Fruit fly (Drosophila melanogaster) whole organism, prepupa: ENCODE measurements around the gene CG2887.

ENCODE experiments used
- CG10669 ChIP-seq: fragments of 200-800 bp; sonication (Bioruptor generic); optimal IDR thresholded peaks from 3 replicates; lab custom pipeline; 2018; ENCODE audit warnings: missing biosample characterization, mild to moderate bottlenecking, missing genetic modification characterization, moderate library complexity
- CG11762 ChIP-seq: fragments of 200-800 bp; sonication (Bioruptor generic); optimal IDR thresholded peaks from 3 replicates; lab custom pipeline; 2016; ENCODE audit warnings: missing biosample characterization, missing genetic modification characterization; ENCODE audit not compliant: insufficient read depth
- CG16779 ChIP-seq: fragments of 200-800 bp; sonication (Bioruptor generic); optimal IDR thresholded peaks from 3 replicates; lab custom pipeline; 2017; ENCODE audit warnings: missing biosample characterization, mild to moderate bottlenecking, missing genetic modification characterization
- CG31627 ChIP-seq: fragments of 200-800 bp; sonication (Bioruptor generic); optimal IDR thresholded peaks from 3 replicates; lab custom pipeline; 2016; ENCODE audit warnings: missing biosample characterization, missing genetic modification characterization
- CG32006 ChIP-seq: fragments of 200-800 bp; sonication (Bioruptor generic); optimal IDR thresholded peaks from 3 replicates; lab custom pipeline; 2017; ENCODE audit warnings: missing biosample characterization, mild to moderate bottlenecking, missing genetic modification characterization
- CG34406 ChIP-seq: fragments of 200-800 bp; sonication (Bioruptor generic); optimal IDR thresholded peaks from 3 replicates; lab custom pipeline; 2016; ENCODE audit warnings: missing biosample characterization, missing genetic modification characterization
- CG3919 ChIP-seq: fragments of 200-800 bp; sonication (Bioruptor generic); optimal IDR thresholded peaks from 3 replicates; lab custom pipeline; 2016; ENCODE audit warnings: missing biosample characterization, missing genetic modification characterization
- CG4318 ChIP-seq: fragments of 200-800 bp; sonication (Bioruptor generic); optimal IDR thresholded peaks from 3 replicates; lab custom pipeline; 2017; ENCODE audit warnings: missing biosample characterization, mild to moderate bottlenecking, missing genetic modification characterization
- CG6163 ChIP-seq: fragments of 200-800 bp; sonication (Bioruptor generic); IDR thresholded peaks from 3 replicates; pipeline ENCODE4 v1.3.6; 2022; ENCODE audit warnings: missing biosample characterization, missing genetic modification characterization
- CG6276 ChIP-seq: fragments of 200-800 bp; sonication (Bioruptor generic); optimal IDR thresholded peaks from 2 replicates; lab custom pipeline; 2017; ENCODE audit warnings: missing biosample characterization, mild to moderate bottlenecking, missing genetic modification characterization
- CG6792 ChIP-seq: fragments of 200-800 bp; sonication (Bioruptor generic); optimal IDR thresholded peaks from 3 replicates; lab custom pipeline; 2016; ENCODE audit warnings: missing biosample characterization, missing genetic modification characterization
- CG6808 ChIP-seq: fragments of 200-800 bp; sonication (Bioruptor generic); optimal IDR thresholded peaks from 3 replicates; lab custom pipeline; 2017; ENCODE audit warnings: missing biosample characterization, missing genetic modification characterization, mild to moderate bottlenecking, moderate library complexity, missing genetic modification reagents
- CG6854 ChIP-seq: fragments of 200-800 bp; sonication (Bioruptor generic); optimal IDR thresholded peaks from 2 replicates; lab custom pipeline; 2017; ENCODE audit warnings: missing biosample characterization, mild to moderate bottlenecking, missing genetic modification characterization
- CG7368 ChIP-seq: fragments of 200-800 bp; sonication (Bioruptor generic); optimal IDR thresholded peaks from 3 replicates; lab custom pipeline; 2016; ENCODE audit warnings: missing biosample characterization, missing genetic modification characterization
- CG8119 ChIP-seq: fragments of 200-800 bp; sonication (Bioruptor generic); IDR thresholded peaks from 3 replicates; pipeline ENCODE4 v1.3.6; 2022; ENCODE audit warnings: missing biosample characterization, missing genetic modification characterization
- CG8319 ChIP-seq: fragments of 200-800 bp; sonication (Bioruptor generic); optimal IDR thresholded peaks from 3 replicates; lab custom pipeline; 2016; ENCODE audit warnings: missing biosample characterization, missing genetic modification characterization
- CG9139 ChIP-seq: fragments of 200-800 bp; sonication (Bioruptor generic); optimal IDR thresholded peaks from 3 replicates; lab custom pipeline; 2017; ENCODE audit warnings: missing biosample characterization, mild to moderate bottlenecking, missing genetic modification characterization
- Eip75B ChIP-seq: fragments of 200-800 bp; sonication (Bioruptor generic); optimal IDR thresholded peaks from 3 replicates; lab custom pipeline; 2016; ENCODE audit warnings: missing biosample characterization, missing genetic modification characterization
- Eip78C ChIP-seq: fragments of 200-800 bp; sonication (Bioruptor generic); peaks from one replicate; lab custom pipeline; 2016; ENCODE audit warnings: missing biosample characterization, missing genetic modification characterization
- Eip93F ChIP-seq: fragments of 200-800 bp; sonication (Bioruptor generic); optimal IDR thresholded peaks from 2 replicates; lab custom pipeline; 2016; ENCODE audit warnings: missing biosample characterization, mild to moderate bottlenecking, missing genetic modification characterization
- Hr38 ChIP-seq: sonication (Bioruptor generic); optimal IDR thresholded peaks from 2 replicates; lab custom pipeline; 2016; ENCODE audit warnings: missing biosample characterization, missing genetic modification characterization
- Lpt ChIP-seq: fragments of 200-800 bp; sonication (Bioruptor generic); optimal IDR thresholded peaks from 3 replicates; lab custom pipeline; 2016; ENCODE audit warnings: missing biosample characterization, missing genetic modification characterization
- Met ChIP-seq: fragments of 200-800 bp; sonication (Bioruptor generic); optimal IDR thresholded peaks from 3 replicates; lab custom pipeline; 2016; ENCODE audit warnings: missing biosample characterization, missing genetic modification characterization
- OdsH ChIP-seq: fragments of 200-800 bp; sonication (Bioruptor generic); optimal IDR thresholded peaks from 3 replicates; lab custom pipeline; 2016; ENCODE audit warnings: missing biosample characterization, missing genetic modification characterization
- Smox ChIP-seq: fragments of 200-800 bp; sonication (Bioruptor generic); optimal IDR thresholded peaks from 3 replicates; lab custom pipeline; 2016; ENCODE audit warnings: missing biosample characterization, missing genetic modification characterization
- Sox14 ChIP-seq: fragments of 200-800 bp; sonication (Bioruptor generic); optimal IDR thresholded peaks from 3 replicates; lab custom pipeline; 2016; ENCODE audit warnings: missing biosample characterization, missing genetic modification characterization
- achi ChIP-seq: fragments of 200-800 bp; sonication (Bioruptor generic); optimal IDR thresholded peaks from 3 replicates; lab custom pipeline; 2016; ENCODE audit warnings: missing biosample characterization, missing genetic modification characterization
- acj6 ChIP-seq: fragments of 200-800 bp; sonication (Bioruptor generic); optimal IDR thresholded peaks from 3 replicates; lab custom pipeline; 2016; ENCODE audit warnings: missing biosample characterization, missing genetic modification characterization
- cyc ChIP-seq: fragments of 200-800 bp; sonication (Bioruptor generic); optimal IDR thresholded peaks from 3 replicates; lab custom pipeline; 2016; ENCODE audit warnings: missing biosample characterization, missing genetic modification characterization
- dac ChIP-seq: fragments of 200-800 bp; sonication (Bioruptor generic); optimal IDR thresholded peaks from 2 replicates; lab custom pipeline; 2017; ENCODE audit warnings: missing biosample characterization, mild to moderate bottlenecking, missing genetic modification characterization
- dsx ChIP-seq: fragments of 200-800 bp; optimal IDR thresholded peaks from 3 replicates; lab custom pipeline; 2019; ENCODE audit warnings: missing biosample characterization, mild to moderate bottlenecking, missing genetic modification characterization, moderate library complexity; ENCODE audit not compliant: poor library complexity, severe bottlenecking
- eg ChIP-seq: fragments of 200-800 bp; sonication (Bioruptor generic); IDR thresholded peaks from 3 replicates; pipeline ENCODE4 v1.3.6; 2022; ENCODE audit warnings: missing biosample characterization, missing genetic modification characterization
- esn ChIP-seq: fragments of 200-800 bp; sonication (Bioruptor generic); optimal IDR thresholded peaks from 2 replicates; lab custom pipeline; 2016; ENCODE audit warnings: missing biosample characterization, mild to moderate bottlenecking, missing genetic modification characterization, moderate library complexity
- fkh ChIP-seq: fragments of 200-800 bp; sonication (Bioruptor generic); optimal IDR thresholded peaks from 3 replicates; lab custom pipeline; 2017; ENCODE audit warnings: missing biosample characterization, mild to moderate bottlenecking, missing genetic modification characterization, moderate library complexity
- net ChIP-seq: fragments of 200-800 bp; sonication (Bioruptor generic); optimal IDR thresholded peaks from 3 replicates; lab custom pipeline; 2016; ENCODE audit warnings: missing biosample characterization, missing genetic modification characterization
- pdm3 ChIP-seq: fragments of 200-800 bp; sonication (Bioruptor generic); optimal IDR thresholded peaks from 3 replicates; lab custom pipeline; 2016; ENCODE audit warnings: missing biosample characterization, missing genetic modification characterization
- ss ChIP-seq, 2 experiments: fragments of 200-800 bp; sonication (Bioruptor generic); optimal IDR thresholded peaks; 2 replicates in 1 of 2; 3 replicates in 1 of 2; lab custom pipeline; 2017 to 2018; ENCODE audit warnings: mild to moderate bottlenecking in 2 of 2, missing biosample characterization in 2 of 2, missing genetic modification characterization in 2 of 2, moderate library complexity in 1 of 2
- topi ChIP-seq: fragments of 200-800 bp; sonication (Bioruptor generic); optimal IDR thresholded peaks from 3 replicates; lab custom pipeline; 2016; ENCODE audit warnings: missing biosample characterization, missing genetic modification characterization

The CG2887 gene

DNA sequence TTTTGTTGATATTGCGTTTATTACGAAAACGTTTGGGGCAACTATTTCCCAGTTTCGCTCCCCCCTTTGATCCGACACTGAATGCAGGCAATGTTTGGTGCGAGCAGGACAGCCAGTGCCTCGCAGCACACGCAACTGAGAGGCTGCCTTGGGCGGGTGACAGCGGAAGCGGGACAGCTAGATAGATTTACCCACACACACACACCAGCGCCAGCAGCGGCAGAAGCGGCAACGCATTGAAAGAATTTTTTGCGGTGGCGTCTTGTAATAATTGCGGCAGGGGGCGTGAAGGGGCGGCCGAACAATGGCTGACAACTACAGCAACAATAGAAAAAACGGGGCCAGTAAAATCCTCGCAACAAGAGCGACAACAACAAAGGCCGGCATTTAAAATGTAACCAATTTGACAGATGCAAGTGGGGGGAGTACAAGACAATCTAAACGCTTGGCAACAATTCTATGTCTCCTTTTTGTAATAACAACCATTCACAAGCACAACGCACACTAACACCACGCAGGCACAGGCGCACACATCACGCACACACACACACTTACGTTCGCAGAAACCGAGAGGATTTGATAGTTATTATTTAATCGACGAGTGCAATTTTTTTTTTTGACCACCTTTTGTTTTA lies 5.6 kb downstream of the CG2887 start:
- TF ChIP-seq CG6792 (GFP tag; lab: Kevin White, UChicago) (no peak), CG6808 (GFP tag; lab: Kevin White, UChicago) (no peak), acj6 (GFP tag; lab: Kevin White, UChicago) (no peak), Lpt (peak; percentile 19), CG8319 (GFP tag; lab: Kevin White, UChicago) (no peak), esn (no peak), CG6854 (GFP tag; lab: Kevin White, UChicago) (peak; percentile 6), Hr38 (GFP tag; lab: Kevin White, UChicago) (no peak), Eip78C (peak; percentile 65), CG11762 (GFP tag; lab: Kevin White, UChicago) (no peak), CG3919 (no peak), CG34406 (GFP tag; lab: Kevin White, UChicago) (no peak), Eip75B (GFP tag; lab: Kevin White, UChicago) (no peak), pdm3 (GFP tag; lab: Kevin White, UChicago) (no peak), Met (GFP tag; lab: Kevin White, UChicago) (no peak), CG32006 (GFP tag; lab: Kevin White, UChicago) (no peak), CG6163 (GFP tag; lab: Robert Waterston, UW) (0 out of 3 replicates have a peak, but pooled peaks have one; percentile 7), CG4318 (no peak), dac (GFP tag; lab: Kevin White, UChicago) (no peak), CG10669 (GFP tag; lab: Kevin White, UChicago) (no peak), fkh (GFP tag; lab: Kevin White, UChicago) (no peak), eg (0 out of 3 replicates have a peak, but pooled peaks have one; percentile 36), topi (GFP tag; lab: Kevin White, UChicago) (no peak), Sox14 (peak; percentile 76), net (no peak), dsx (GFP tag; lab: Kevin White, UChicago) (peak; percentile 30)

DNA sequence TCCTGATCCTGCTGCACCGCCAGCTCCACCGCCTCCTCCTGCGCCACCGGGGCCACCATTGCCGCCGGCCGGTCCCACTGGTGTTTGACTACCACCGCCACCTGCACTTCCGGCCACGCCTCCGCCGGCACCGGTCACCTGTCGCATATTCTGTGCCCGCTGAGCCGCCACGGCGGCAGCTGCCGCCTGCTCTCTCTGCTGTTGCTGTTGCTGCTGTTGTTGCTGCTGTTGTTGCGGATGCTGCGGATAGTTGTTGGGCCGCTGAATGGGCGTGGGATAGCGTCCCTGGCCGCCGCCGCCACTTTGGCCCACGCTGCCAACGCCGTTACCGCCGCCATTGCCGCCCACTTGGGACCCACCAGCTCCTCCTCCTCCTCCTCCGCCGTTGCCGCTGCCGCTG lies 13.8 kb downstream of the CG2887 start:
- TF ChIP-seq CG6276 (no peak), Sox14 (no peak), eg (no peak)
- TF ChIP-seq, all 60 proteins: peak for 0

dm6 chrX:10463056-10463710 lies 15.1 kb downstream of the CG2887 start:
- TF ChIP-seq net (no peak), CG10669 (GFP tag; lab: Kevin White, UChicago) (no peak), Eip75B (GFP tag; lab: Kevin White, UChicago) (no peak), CG8319 (GFP tag; lab: Kevin White, UChicago) (no peak), CG32006 (GFP tag; lab: Kevin White, UChicago) (no peak), cyc (GFP tag; lab: Kevin White, UChicago) (no peak), CG7368 (GFP tag; lab: Kevin White, UChicago) (no peak), CG8119 (GFP tag; lab: Robert Waterston, UW) (no peak), achi (GFP tag; lab: Kevin White, UChicago) (peak; percentile 77), esn (peak; percentile 28), Lpt (no peak), CG16779 (tag; lab: Kevin White, UChicago) (no peak), Sox14 (peak; percentile 13), Smox (no peak), Eip78C (peak; percentile 45), dac (GFP tag; lab: Kevin White, UChicago) (no peak), OdsH (GFP tag; lab: Kevin White, UChicago) (no peak), CG6163 (GFP tag; lab: Robert Waterston, UW) (0 out of 3 replicates have a peak, but pooled peaks have one; percentile 25), CG31627 (peak; percentile 15), Eip93F (GFP tag; lab: Kevin White, UChicago) (no peak), CG9139 (GFP tag; lab: Kevin White, UChicago) (no peak), ss (GFP tag; optimal IDR thresholded peaks at IDR 0.05; lab: Kevin White, UChicago) (no peak)
- TF ChIP-seq, all 60 proteins: peak for 6
